Worm (Caenorhabditis elegans) whole organism, midembryonic: ENCODE results near the gene ugt-1.

Source experiments
- T22C8.4 ChIP-seq: fragments of 200-800 bp; sonication (Bioruptor generic); IDR thresholded peaks from 2 replicates; pipeline ENCODE4 v1.3.6; 2022; ENCODE audit warnings: missing genetic modification characterization, missing compliant biosample characterization
- cog-1 ChIP-seq: sonication (generic microtip); optimal IDR thresholded peaks from 2 replicates; lab custom pipeline; 2016; ENCODE audit warnings: missing genetic modification characterization, missing compliant biosample characterization
- flt-1 ChIP-seq: fragments of 200-800 bp; sonication (Bioruptor generic); IDR thresholded peaks from 2 replicates; pipeline ENCODE4 v1.3.6; 2022; ENCODE audit warnings: missing genetic modification characterization, missing compliant biosample characterization
- klf-2 ChIP-seq: fragments of 200-800 bp; sonication (Bioruptor generic); conservative IDR thresholded peaks from 2 replicates; pipeline ENCODE4 v1.3.6; 2022; ENCODE audit warnings: missing genetic modification reagents, missing genetic modification characterization, missing compliant biosample characterization
- med-1 ChIP-seq: sonication (generic microtip); optimal IDR thresholded peaks from 2 replicates; lab custom pipeline; 2017; ENCODE audit warnings: missing genetic modification characterization, mild to moderate bottlenecking, missing compliant biosample characterization, antibody characterized with exemption, missing genetic modification reagents; ENCODE audit not compliant: insufficient read depth
- ref-1 ChIP-seq: fragments of 200-800 bp; sonication (Bioruptor generic); conservative IDR thresholded peaks from 2 replicates; pipeline ENCODE4 v1.3.6; 2022; ENCODE audit warnings: missing genetic modification reagents, missing genetic modification characterization, missing compliant biosample characterization
- tab-1 ChIP-seq: fragments of 200-800 bp; sonication (Bioruptor generic); IDR thresholded peaks from 2 replicates; pipeline ENCODE4 v1.3.6; 2022; ENCODE audit warnings: missing genetic modification characterization, missing compliant biosample characterization
- ztf-23 ChIP-seq: fragments of 200-800 bp; sonication (Bioruptor generic); IDR thresholded peaks from 2 replicates; pipeline ENCODE4 v1.3.6; 2022; ENCODE audit warnings: missing genetic modification reagents, missing genetic modification characterization, missing compliant biosample characterization
- ztf-29 ChIP-seq: fragments of 200-800 bp; sonication (Bioruptor generic); IDR thresholded peaks from 2 replicates; pipeline ENCODE4 v1.3.6; 2022; ENCODE audit warnings: missing genetic modification reagents, missing genetic modification characterization, missing compliant biosample characterization

The ugt-1 gene

DNA sequence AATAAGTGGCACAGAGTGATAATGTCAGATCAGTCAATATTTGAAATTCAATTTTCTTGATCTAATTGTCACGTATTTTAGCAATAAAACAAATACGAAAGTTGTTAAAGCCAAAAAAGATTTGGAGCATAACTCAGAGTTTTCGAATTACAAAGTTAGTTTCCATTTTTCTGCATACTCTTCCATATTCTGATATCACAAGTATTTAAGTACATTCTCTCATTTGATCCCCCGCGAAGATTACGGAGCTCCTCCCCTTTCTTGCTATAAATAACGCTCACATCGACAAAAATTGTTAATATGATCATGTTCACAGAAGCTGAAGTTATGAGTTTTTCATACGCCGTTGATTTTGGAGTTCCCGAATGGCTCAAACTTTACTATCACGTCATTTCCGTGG lies 27.2 kb upstream of the ugt-1 start, which contains the start of gene sri-20:
sri-20 (plus strand) TSS at position 301 of the 400 bp plus-strand sequence.
- no peak for TF ChIP-seq cog-1 (tag; lab: Kevin White, UChicago)
- no peak for TF ChIP-seq klf-2 (GFP tag; lab: Robert Waterston, UW)
- no peak for TF ChIP-seq ref-1 (GFP tag; lab: Robert Waterston, UW)
- no peak for TF ChIP-seq flt-1 (GFP tag; lab: Robert Waterston, UW)
- no peak for TF ChIP-seq T22C8.4 (GFP tag; lab: Robert Waterston, UW)
- no peak for TF ChIP-seq ztf-29 (GFP tag; lab: Robert Waterston, UW)
- TF ChIP-seq ztf-23 (GFP tag; lab: Robert Waterston, UW) = no peak
- no peak for TF ChIP-seq tab-1 (GFP tag; lab: Robert Waterston, UW)
- no peak for TF ChIP-seq med-1 (GFP tag; lab: Kevin White, UChicago)

DNA sequence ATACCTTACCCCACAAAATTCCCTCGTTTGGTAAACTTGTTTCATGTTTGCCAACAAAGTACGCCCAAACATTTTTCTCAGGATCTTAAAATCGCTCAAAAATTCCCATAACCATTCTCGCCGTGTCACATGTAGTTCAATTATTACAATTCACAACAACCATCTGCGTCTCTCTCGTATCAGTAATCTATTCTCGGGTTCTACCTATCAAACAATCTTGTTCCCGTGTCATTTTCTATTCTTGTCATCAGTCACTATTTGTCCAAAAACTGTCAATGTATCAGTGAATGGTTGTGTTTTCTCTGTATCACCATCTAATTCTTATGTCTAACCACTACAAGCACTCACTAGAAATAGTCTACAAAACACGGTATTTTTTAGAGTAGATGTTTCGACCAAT lies 24.3 kb upstream of the ugt-1 start:
- TF ChIP-seq flt-1 (GFP tag; lab: Robert Waterston, UW) = no peak

DNA sequence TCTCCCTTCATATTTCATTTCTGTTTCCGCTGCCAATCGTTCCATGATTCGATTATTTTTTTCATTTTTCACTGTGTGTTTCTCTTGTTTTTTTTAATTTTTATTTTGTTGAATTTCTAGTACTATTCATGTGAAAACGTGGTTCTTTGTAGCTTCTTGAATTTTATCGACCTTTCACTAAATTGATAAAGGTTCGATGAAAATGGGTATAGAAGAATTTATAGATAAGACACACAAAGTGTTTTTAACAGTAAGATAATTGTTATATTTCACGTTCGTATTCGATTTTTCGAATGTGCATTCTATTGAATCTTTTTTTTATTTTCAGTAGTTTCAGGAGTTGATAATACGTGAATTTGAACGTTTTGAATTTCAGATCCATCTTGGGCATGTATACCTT lies 23.5 kb upstream of the ugt-1 start, which contains the start of gene ugt-49:
ugt-49 (plus strand) TSS at position 371 of the 400 bp plus-strand sequence.
- TF ChIP-seq ztf-29 (GFP tag; lab: Robert Waterston, UW) (no peak), T22C8.4 (GFP tag; lab: Robert Waterston, UW) (no peak), ztf-23 (GFP tag; lab: Robert Waterston, UW) (no peak), cog-1 (tag; lab: Kevin White, UChicago) (no peak), flt-1 (GFP tag; lab: Robert Waterston, UW) (no peak), tab-1 (GFP tag; lab: Robert Waterston, UW) (no peak), ref-1 (GFP tag; lab: Robert Waterston, UW) (no peak), klf-2 (GFP tag; lab: Robert Waterston, UW) (no peak), med-1 (GFP tag; lab: Kevin White, UChicago) (no peak)

DNA sequence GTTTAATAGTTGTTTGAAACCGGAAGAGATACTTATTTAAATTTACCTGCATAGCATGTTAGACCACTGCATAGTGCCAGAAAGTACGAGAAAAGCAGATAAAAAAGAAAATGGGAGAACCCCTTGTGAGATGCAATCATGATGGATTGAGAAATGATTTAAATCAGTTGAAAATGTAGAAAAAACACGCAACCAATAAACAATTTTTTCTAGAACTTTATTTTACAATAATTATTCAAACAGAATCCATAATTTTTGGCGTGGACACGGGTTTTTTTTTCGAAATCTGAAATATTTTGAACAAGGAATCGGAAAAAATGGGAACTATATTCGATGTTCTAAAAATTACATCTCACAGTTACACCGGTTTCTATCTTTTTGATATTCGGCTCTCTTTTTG lies 16.2 kb upstream of the ugt-1 start, which contains the start of gene AC3.12:
AC3.12 (minus strand) TSS at position 101 of the 400 bp plus-strand sequence.
- TF ChIP-seq ztf-29 (GFP tag; lab: Robert Waterston, UW) = no peak
- TF ChIP-seq ztf-23 (GFP tag; lab: Robert Waterston, UW) = no peak
- no peak for TF ChIP-seq tab-1 (GFP tag; lab: Robert Waterston, UW)
- TF ChIP-seq klf-2 (GFP tag; lab: Robert Waterston, UW) = no peak

DNA sequence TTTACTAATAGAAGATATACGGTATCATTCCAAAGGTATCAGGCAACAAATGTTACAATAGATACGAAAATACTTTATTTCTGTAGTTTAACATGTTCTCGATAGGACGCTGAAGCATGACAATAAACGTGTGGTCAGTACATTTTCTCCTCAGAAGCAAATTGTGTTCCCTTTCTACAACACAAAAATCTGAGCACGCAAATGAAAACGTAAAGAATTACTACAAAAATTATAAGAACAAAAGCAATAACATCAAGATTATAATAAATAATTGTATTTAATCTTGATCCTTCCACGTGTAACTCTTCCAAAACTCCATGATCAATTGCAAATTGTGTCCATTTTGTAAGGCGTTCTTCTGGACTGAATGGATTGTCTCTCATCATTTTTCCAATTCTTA lies 15.7 kb upstream of the ugt-1 start:
- no peak for TF ChIP-seq T22C8.4 (GFP tag; lab: Robert Waterston, UW)

DNA sequence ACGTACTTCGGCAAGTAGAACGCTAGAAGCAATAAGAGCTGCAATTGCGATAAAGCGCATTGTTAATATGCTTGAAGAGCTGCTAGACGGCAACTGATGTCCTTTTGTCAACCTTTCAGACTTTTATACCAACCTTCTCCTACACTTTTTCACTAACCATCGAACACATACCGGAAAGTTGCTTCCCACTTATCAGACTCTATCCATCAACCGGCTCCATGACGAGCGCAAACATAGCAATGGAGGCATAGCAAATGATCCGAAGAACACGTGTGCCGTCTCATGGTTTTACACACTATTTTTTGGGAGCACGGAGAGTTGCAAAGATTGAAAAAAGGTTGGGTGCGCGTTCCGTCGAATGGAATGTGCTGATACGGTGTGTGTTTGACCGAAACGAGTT lies 13.7 kb upstream of the ugt-1 start, which contains the start of gene abu-1:
abu-1 (minus strand) TSS at position 101 of the 400 bp plus-strand sequence.
- TF ChIP-seq ztf-23 (GFP tag; lab: Robert Waterston, UW) (no peak), flt-1 (GFP tag; lab: Robert Waterston, UW) (no peak), klf-2 (GFP tag; lab: Robert Waterston, UW) (no peak), T22C8.4 (GFP tag; lab: Robert Waterston, UW) (no peak), ztf-29 (GFP tag; lab: Robert Waterston, UW) (no peak), med-1 (GFP tag; lab: Kevin White, UChicago) (no peak)

DNA sequence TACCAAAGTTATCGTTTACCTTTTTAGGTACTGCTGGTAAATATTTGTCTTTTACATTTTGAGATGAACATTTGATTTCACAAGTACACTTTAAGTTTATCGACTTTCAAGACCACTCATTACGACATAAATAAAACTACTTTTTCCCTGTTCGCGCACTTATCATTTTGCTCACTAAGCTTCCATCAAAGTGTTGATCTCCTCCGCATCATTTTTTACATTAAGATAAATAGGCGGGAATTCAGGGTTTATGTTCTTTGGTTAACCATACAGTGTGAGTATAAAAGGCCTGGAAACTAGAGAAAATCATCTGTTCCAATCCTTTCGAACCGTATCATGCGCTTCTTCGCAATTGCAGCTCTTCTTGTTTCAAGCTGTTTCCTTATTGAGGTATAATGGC lies 13.3 kb upstream of the ugt-1 start, which contains the start of gene pqn-2:
pqn-2 (plus strand) TSS at position 301 of the 400 bp plus-strand sequence.
- TF ChIP-seq ref-1 (GFP tag; lab: Robert Waterston, UW) (no peak), klf-2 (GFP tag; lab: Robert Waterston, UW) (no peak), T22C8.4 (GFP tag; lab: Robert Waterston, UW) (no peak), cog-1 (tag; lab: Kevin White, UChicago) (no peak), ztf-29 (GFP tag; lab: Robert Waterston, UW) (no peak), ztf-23 (GFP tag; lab: Robert Waterston, UW) (no peak), flt-1 (GFP tag; lab: Robert Waterston, UW) (no peak), tab-1 (GFP tag; lab: Robert Waterston, UW) (no peak), med-1 (GFP tag; lab: Kevin White, UChicago) (no peak)

DNA sequence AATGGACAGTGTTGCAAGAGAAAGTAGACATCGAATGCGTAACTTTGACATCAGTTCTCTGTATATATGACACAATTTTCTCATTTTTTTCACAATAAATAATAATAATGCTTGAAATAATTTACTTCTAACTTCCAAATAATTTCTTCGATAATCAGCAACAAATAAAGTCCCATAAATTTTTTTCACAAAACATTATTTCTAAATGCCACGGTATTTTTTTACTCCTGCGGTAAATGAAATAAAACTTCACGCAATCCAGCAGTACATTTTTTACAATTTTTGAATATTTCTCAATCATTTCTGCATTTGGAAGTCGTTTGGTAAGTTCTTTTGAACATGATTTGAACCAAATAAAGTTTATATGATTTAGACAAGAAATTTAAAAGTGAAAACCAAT lies 11.5 kb upstream of the ugt-1 start, which contains the start of gene spe-10:
spe-10 (plus strand) TSS at position 301 of the 400 bp plus-strand sequence.
- TF ChIP-seq ztf-23 (GFP tag; lab: Robert Waterston, UW) (no peak), klf-2 (GFP tag; lab: Robert Waterston, UW) (no peak), T22C8.4 (GFP tag; lab: Robert Waterston, UW) (no peak), med-1 (GFP tag; lab: Kevin White, UChicago) (no peak), ztf-29 (GFP tag; lab: Robert Waterston, UW) (no peak), flt-1 (GFP tag; lab: Robert Waterston, UW) (no peak), ref-1 (GFP tag; lab: Robert Waterston, UW) (no peak), tab-1 (GFP tag; lab: Robert Waterston, UW) (no peak), cog-1 (tag; lab: Kevin White, UChicago) (no peak)

DNA sequence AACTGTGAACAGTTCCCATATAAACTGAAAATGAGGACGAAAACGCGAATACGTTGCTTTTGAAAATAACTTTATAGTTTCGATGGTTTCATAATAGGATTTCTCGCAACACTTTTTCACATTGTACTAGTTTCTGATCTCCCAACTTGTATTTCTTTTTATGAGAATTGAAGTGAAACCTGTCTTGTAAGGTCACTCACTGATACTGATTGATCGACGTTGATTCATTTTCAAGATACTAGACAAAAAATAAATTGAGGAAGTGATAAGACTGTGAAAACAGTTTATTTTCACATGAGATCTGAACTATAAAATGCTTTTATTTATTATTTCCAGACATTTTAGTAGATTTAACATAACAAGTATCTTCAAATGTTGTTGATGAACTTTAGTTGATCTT lies 8.1 kb upstream of the ugt-1 start:
- TF ChIP-seq ztf-23 (GFP tag; lab: Robert Waterston, UW) (no peak), med-1 (GFP tag; lab: Kevin White, UChicago) (no peak), tab-1 (GFP tag; lab: Robert Waterston, UW) (no peak), T22C8.4 (GFP tag; lab: Robert Waterston, UW) (no peak), flt-1 (GFP tag; lab: Robert Waterston, UW) (no peak), ztf-29 (GFP tag; lab: Robert Waterston, UW) (no peak), klf-2 (GFP tag; lab: Robert Waterston, UW) (no peak), cog-1 (tag; lab: Kevin White, UChicago) (no peak), ref-1 (GFP tag; lab: Robert Waterston, UW) (no peak)
